Worm (Caenorhabditis elegans) whole organism, midembryonic: ENCODE measurements around the gene lec-10.

Experiments used
- med-1 ChIP-seq: sonication (generic microtip); optimal IDR thresholded peaks from 2 replicates; lab custom pipeline; 2017; ENCODE audit warnings: missing genetic modification characterization, mild to moderate bottlenecking, missing compliant biosample characterization, antibody characterized with exemption, missing genetic modification reagents; ENCODE audit not compliant: insufficient read depth
- ref-1 ChIP-seq: fragments of 200-800 bp; sonication (Bioruptor generic); conservative IDR thresholded peaks from 2 replicates; pipeline ENCODE4 v1.3.6; 2022; ENCODE audit warnings: missing genetic modification reagents, missing genetic modification characterization, missing compliant biosample characterization

- TF ChIP-seq med-1 (GFP tag; lab: Kevin White, UChicago) (no peak), ref-1 (GFP tag; lab: Robert Waterston, UW) (no peak)
Measured at ce11 chrV:6498903-6499302, 10.0 kb upstream of the lec-10 start, which contains the start of gene W01A11.1.
